4 worm cellular contexts compared by ENCODE assay signal in genomic region chrV:11896322-11896898, ce11.
TF ChIP-seq lines count a peak whose summit lies in the region.

No protein-coding gene starts in this region.

TF ChIP-seq in whole organism, L2 larva, 48 proteins besides CTCF, POLR2A, EP300 and RAD21 (continues in another document):
- TF ChIP-seq nhr-6 (tag; optimal IDR thresholded peaks at IDR 0.05; lab: Kevin White, UChicago) (no peak), snpc-4 (tag; optimal IDR thresholded peaks at IDR 0.05; lab: Kevin White, UChicago) (no peak), sma-9 (GFP tag; optimal IDR thresholded peaks at IDR 0.05; lab: Kevin White, UChicago) (peak; percentile 12), sma-9 (tag; optimal IDR thresholded peaks at IDR 0.05; lab: Kevin White, UChicago) (no peak), nhr-237 (tag; optimal IDR thresholded peaks at IDR 0.05; lab: Kevin White, UChicago) (no peak), ceh-16 (tag; optimal IDR thresholded peaks at IDR 0.05; lab: Kevin White, UChicago) (no peak), mdl-1 (tag; optimal IDR thresholded peaks at IDR 0.05; lab: Kevin White, UChicago) (no peak), ZK546.5 (tag; optimal IDR thresholded peaks at IDR 0.05; lab: Kevin White, UChicago) (no peak), nhr-129 (tag; optimal IDR thresholded peaks at IDR 0.05; lab: Kevin White, UChicago) (peak; percentile 53), crh-2 (tag; optimal IDR thresholded peaks at IDR 0.05; lab: Kevin White, UChicago) (peak; percentile 39), egl-27 (tag; optimal IDR thresholded peaks at IDR 0.05; lab: Kevin White, UChicago) (no peak), ceh-82 (tag; optimal IDR thresholded peaks at IDR 0.05; lab: Kevin White, UChicago) (no peak), dmd-4 (tag; optimal IDR thresholded peaks at IDR 0.05; lab: Kevin White, UChicago) (no peak), nhr-25 (tag; optimal IDR thresholded peaks at IDR 0.05; lab: Kevin White, UChicago) (peak; percentile 55), lsy-2 (tag; optimal IDR thresholded peaks at IDR 0.05; lab: Kevin White, UChicago) (peak in 1 of 2 experiments; percentile 25), unc-55 (GFP tag; optimal IDR thresholded peaks at IDR 0.05; lab: Kevin White, UChicago) (no peak), C34F6.9 (tag; optimal IDR thresholded peaks at IDR 0.05; lab: Kevin White, UChicago) (peak; percentile 5), fos-1 (tag; optimal IDR thresholded peaks at IDR 0.05; lab: Kevin White, UChicago) (peak; percentile 44), lin-11 (tag; optimal IDR thresholded peaks at IDR 0.05; lab: Kevin White, UChicago) (no peak), lin-13 (GFP tag; optimal IDR thresholded peaks at IDR 0.05; lab: Kevin White, UChicago) (no peak), mab-5 (tag; optimal IDR thresholded peaks at IDR 0.05; lab: Kevin White, UChicago) (no peak), nhr-10 (tag; optimal IDR thresholded peaks at IDR 0.05; lab: Kevin White, UChicago) (no peak), skn-1 (tag; optimal IDR thresholded peaks at IDR 0.05; lab: Kevin White, UChicago) (no peak), nhr-12 (tag; optimal IDR thresholded peaks at IDR 0.05; lab: Kevin White, UChicago) (no peak)

TF ChIP-seq in whole organism, L4 larva, 104 proteins besides CTCF, POLR2A, EP300 and RAD21 (continues in another document):
- TF ChIP-seq ceh-20 (GFP tag; IDR thresholded peaks at IDR 0.05; lab: Robert Waterston, UW) (no peak), mes-2 (tag; optimal IDR thresholded peaks at IDR 0.05; lab: Kevin White, UChicago; ENCODE audit: poor library complexity, severe bottlenecking) (peak; percentile 68), rbr-2 (tag; optimal IDR thresholded peaks at IDR 0.05; lab: Kevin White, UChicago) (peak; percentile 23), spr-1 (tag; optimal IDR thresholded peaks at IDR 0.05; lab: Kevin White, UChicago) (no peak), ceh-32 (tag; optimal IDR thresholded peaks at IDR 0.05; lab: Kevin White, UChicago; ENCODE audit: poor library complexity) (no peak), lsy-2 (tag; optimal IDR thresholded peaks at IDR 0.05; lab: Kevin White, UChicago) (peak in 1 of 2 experiments; percentile 47), F44E2.7 (GFP tag; IDR thresholded peaks at IDR 0.05; lab: Robert Waterston, UW) (no peak), mxl-3 (GFP tag; optimal IDR thresholded peaks at IDR 0.05; lab: Kevin White, UChicago) (peak; percentile 59), zag-1 (tag; optimal IDR thresholded peaks at IDR 0.05; lab: Kevin White, UChicago) (no peak), egl-43 (GFP tag; IDR thresholded peaks at IDR 0.05; lab: Robert Waterston, UW) (no peak), dmd-6 (GFP tag; IDR thresholded peaks at IDR 0.05; lab: Robert Waterston, UW) (peak; percentile 45; the same call in 1 of the 2 replicates), unc-130 (GFP tag; optimal IDR thresholded peaks at IDR 0.05; lab: Kevin White, UChicago) (no peak), mep-1 (tag; optimal IDR thresholded peaks at IDR 0.05; lab: Kevin White, UChicago) (peak; percentile 71), mxl-2 (GFP tag; conservative IDR thresholded peaks at IDR 0.05; lab: Robert Waterston, UW) (no peak), aha-1 (tag; lab: Kevin White, UChicago) (peak; percentile 89), nhr-25 (tag; optimal IDR thresholded peaks at IDR 0.05; lab: Kevin White, UChicago; ENCODE audit: borderline replicate concordance, insufficient read depth) (peak; percentile 26), nhr-28 (tag; optimal IDR thresholded peaks at IDR 0.05; lab: Kevin White, UChicago) (peak; percentile 56), daf-16 (GFP tag; optimal IDR thresholded peaks at IDR 0.05; lab: Kevin White, UChicago) (no peak), daf-16 (tag; optimal IDR thresholded peaks at IDR 0.05; lab: Kevin White, UChicago) (peak; percentile 74), hmg-1.1 (GFP tag; IDR thresholded peaks at IDR 0.05; lab: Robert Waterston, UW) (no peak), dpl-1 (GFP tag; optimal IDR thresholded peaks at IDR 0.05; lab: Kevin White, UChicago) (peak; percentile 79), unc-62 (GFP tag; optimal IDR thresholded peaks at IDR 0.05 in 1 of 2; lab: Kevin White, UChicago) (peak in 1 of 2 experiments; percentile 96), unc-62 (tag; optimal IDR thresholded peaks at IDR 0.05; lab: Kevin White, UChicago) (no peak), ctbp-1 (GFP tag; IDR thresholded peaks at IDR 0.05; lab: Robert Waterston, UW) (no peak)

TF ChIP-seq in whole organism, late embryonic, 69 proteins besides CTCF, POLR2A, EP300 and RAD21:
- TF ChIP-seq tbx-2 (tag; optimal IDR thresholded peaks at IDR 0.05; lab: Kevin White, UChicago) (peak; percentile 39), ceh-31 (tag; optimal IDR thresholded peaks at IDR 0.05; lab: Kevin White, UChicago) (peak; percentile 6), eyg-1 (tag; optimal IDR thresholded peaks at IDR 0.05; lab: Kevin White, UChicago) (no peak)

TF ChIP-seq in whole organism, mixed stage, embryonic, 35 proteins besides CTCF, POLR2A, EP300 and RAD21:
- TF ChIP-seq sem-2 (GFP tag; optimal IDR thresholded peaks at IDR 0.05; lab: Kevin White, UChicago) (no peak), nhr-12 (tag; optimal IDR thresholded peaks at IDR 0.05; lab: Kevin White, UChicago) (peak; percentile 32), lin-13 (tag; optimal IDR thresholded peaks at IDR 0.05; lab: Kevin White, UChicago) (peak; percentile 25), mep-1 (tag; optimal IDR thresholded peaks at IDR 0.05; lab: Kevin White, UChicago) (peak; percentile 50)
TF ChIP-seq in whole organism, mixed stage, embryonic: peak in this region for 3.
